Fruit fly (Drosophila melanogaster): ENCODE data around the gene RpL23A.

RpL23A gene

DNA sequence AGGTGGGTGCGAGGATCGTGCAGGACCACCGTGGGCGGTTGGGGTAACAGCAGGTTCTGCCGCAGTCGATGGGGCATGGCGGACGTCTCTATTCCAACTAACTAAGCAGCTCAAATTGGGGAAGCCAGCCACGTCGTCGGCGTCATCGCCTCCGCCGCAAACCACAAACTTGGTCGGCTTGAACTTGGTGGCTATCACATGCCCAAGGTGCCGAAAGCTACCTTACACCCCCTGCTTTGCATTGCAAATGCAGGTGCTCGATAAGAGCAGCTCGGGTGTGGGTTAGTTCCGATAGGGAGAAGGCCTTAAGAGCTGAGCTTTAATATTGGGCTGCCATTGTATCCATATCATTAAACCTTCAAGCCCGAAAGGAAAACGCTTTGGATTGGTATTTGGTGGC, 1.6 kb upstream of the RpL23A start, which contains the start of gene RabX5:
TSS of gene RabX5 (minus strand) at position 101 of the 400 bp plus-strand sequence.
- TF ChIP-seq noc (tag; optimal IDR thresholded peaks at IDR 0.05): no peak

DNA sequence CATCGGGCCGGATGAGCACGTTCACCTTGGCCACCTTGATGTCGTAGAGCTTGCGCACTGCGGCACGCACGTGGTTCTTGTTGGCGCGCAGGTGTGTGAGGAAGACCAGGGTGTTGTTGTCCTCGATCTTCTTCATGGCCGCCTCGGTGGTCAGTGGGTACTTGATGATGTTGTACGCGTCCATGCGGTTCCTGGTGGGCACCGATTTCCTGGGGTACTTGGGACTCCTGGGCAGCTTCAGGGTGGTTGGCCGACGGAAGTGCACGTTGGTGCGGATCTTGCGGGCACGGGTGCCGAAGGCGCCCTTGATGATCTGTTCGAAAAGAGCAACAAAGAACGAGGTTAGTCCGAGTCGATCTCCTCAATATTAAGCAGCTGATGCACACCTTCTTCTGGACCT, 1.0 kb downstream of the RpL23A start:
- TF ChIP-seq noc (tag; optimal IDR thresholded peaks at IDR 0.05): no peak

- no peak for TF ChIP-seq noc (tag; optimal IDR thresholded peaks at IDR 0.05)
Measured at dm6 chr3L:1665544-1665943, 2.9 kb downstream of the RpL23A start.

- no peak for TF ChIP-seq noc (tag; optimal IDR thresholded peaks at IDR 0.05)
Measured at dm6 chr3L:1664876-1665275, 3.6 kb downstream of the RpL23A start, which contains the start of the genes Srrm234 and CG7974. Srrm234 (minus strand) TSS chr3L:1665064. CG7974 (plus strand) TSS chr3L:1665138.

DNA sequence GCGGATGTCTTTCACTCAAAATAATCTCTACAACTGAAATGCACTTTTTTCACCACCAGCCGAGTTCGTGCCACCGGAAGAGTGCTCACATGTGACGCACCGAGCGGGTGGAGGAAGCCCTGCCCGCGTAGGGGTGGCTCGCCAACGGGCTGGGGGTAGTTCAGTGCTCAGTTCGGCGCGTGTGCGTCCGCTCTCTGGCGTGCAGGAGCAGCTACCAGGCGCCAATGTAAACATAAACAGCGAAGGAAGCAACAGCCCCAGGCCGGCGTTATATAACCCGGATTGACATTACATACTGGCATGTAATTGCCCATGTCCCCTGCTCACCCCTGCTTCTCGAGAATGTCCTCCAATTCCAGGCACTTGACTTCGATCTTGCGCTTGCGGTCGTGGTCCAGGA, 4.2 kb downstream of the RpL23A start:
- TF ChIP-seq noc (tag; optimal IDR thresholded peaks at IDR 0.05): no peak

dm6 chr3L:1663531-1663930, 4.9 kb downstream of the RpL23A start:
- no peak for TF ChIP-seq noc (tag; optimal IDR thresholded peaks at IDR 0.05)

DNA sequence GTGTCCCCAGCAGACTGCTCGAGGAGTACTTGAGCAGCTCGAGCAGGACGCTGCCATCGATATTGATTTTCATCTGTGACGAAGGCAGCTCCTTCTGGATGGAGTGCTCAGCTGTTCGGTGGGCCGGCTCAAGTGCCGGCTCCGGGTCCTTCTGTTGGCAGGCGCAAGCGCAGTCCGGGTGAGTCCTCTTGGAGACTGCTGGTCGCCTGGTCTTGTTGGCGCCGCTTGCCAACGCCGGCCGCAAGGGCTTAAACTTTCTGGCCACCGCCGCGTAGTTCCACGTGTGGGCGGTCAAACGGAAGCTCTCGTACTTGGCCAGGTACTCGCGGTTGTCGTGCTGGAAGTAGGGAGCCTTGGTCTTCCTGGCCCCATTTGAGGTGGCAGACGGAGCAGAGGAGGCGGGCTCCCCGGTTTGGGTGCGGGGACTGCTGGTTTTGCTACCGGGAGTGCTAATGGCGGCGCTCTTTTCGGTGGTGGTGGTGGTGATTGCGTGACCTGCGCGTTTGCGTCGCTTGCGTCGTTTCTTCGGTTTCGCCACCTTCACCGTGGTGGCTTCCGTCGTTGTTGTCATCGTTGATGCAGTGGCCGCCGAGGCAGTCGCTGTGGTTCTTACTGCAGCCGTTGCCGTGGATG, 6.6 kb downstream of the RpL23A start:
- TF ChIP-seq noc (tag; optimal IDR thresholded peaks at IDR 0.05): no peak

- TF ChIP-seq noc (tag; optimal IDR thresholded peaks at IDR 0.05): no peak
Measured at dm6 chr3L:1653752-1654151, 14.7 kb downstream of the RpL23A start.

DNA sequence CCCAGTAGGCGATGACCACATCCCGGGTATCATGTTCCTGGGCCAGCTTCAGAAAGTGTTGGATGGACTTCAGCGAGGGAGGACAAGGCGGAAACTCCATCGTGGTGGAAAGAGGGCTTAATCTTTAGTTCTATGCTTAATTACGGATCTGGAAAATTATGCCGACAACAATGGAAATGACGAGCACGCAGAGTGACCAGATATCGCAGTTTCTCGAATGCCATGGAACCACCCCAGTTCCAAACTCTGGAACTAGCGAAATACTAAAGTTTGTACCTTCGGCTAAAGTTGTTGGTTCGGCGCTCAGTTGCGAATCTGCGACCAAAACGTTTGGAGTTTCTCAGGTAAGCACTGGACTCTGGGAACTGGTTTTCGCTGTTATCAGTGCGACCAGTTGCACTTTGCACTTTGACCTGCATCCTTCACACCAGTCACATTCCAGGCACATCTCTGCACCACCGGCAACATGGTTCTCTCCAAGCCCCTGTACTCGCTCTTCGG, 15.7 kb downstream of the RpL23A start, which contains the start of the genes CG7970 and Vta1:
TSS of gene CG7970 (plus strand) at position 51 of the 501 bp plus-strand sequence.
TSS of gene Vta1 (minus strand) at position 201 of the 501 bp plus-strand sequence.
- TF ChIP-seq noc (tag; optimal IDR thresholded peaks at IDR 0.05): no peak

- TF ChIP-seq noc (tag; optimal IDR thresholded peaks at IDR 0.05): no peak
Measured at dm6 chr3L:1649363-1649762, 19.1 kb downstream of the RpL23A start.

DNA sequence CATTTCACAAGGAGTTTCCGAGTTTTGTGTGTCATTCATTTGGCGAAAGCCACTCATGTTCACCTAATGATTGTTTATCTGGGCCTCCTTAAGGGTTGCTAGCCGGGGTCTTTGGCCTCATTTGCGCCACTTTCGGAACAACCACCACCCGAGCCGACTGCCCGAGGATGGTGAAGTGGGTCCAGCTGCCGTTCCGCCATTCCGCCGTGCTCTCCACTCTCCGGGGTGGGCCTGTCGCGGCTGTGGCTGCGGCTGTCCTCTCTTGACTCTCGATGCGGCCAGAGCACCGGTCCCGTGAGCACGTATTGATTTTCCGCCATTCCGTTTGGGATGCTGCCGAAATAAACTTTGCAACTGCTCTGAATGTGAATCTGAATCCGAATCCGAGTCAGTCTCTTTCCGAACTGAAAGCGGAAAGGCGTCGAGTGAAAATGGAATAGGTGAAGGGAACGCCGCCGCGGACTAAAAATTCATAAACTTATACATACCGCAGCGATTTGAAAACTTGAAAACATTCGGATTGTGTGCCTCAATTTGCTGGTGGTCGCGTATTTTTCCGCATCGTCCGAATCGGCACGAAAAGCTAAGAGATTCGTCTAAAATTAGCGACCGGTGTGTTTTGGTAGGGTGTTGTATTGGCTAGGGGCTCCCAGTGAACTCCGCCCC, 19.6 kb downstream of the RpL23A start, which contains the start of gene CG13920:
TSS of gene CG13920 (plus strand) at position 255 of the 666 bp plus-strand sequence.
- no peak for TF ChIP-seq noc (tag; optimal IDR thresholded peaks at IDR 0.05)

DNA sequence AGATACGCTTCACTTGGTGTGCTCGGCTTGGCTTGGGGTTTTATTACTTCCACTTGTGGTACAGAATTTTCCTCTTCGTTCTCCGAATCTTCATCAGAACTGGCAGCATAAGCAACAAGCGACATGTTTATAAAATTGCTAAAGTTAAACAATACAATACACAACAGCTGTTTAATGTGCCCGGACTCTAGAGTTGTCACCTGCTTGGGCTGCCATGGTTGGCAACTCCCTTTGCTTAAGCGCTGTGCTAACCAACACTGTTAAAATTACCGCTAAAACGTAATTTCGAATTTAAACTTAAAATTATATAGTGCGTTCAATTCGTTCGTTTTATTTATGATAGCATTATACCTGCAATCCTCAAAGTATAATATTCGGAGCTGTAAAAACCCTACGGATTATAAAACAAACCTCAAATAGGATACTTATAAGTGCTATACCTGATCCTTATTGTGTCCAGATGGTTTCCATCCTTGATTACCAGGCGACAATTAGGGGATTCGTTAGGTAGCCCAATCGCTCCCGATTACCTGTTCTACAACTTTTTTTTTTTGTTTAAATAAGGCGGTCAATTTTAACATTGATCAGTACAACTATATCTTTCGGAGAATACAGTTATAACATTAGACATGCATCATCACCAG, 21.1 kb downstream of the RpL23A start, which contains the start of the genes CG17249 and Bro:
TSS of gene CG17249 (minus strand) at position 189 of the 644 bp plus-strand sequence.
TSS of gene Bro (plus strand) at position 594 of the 644 bp plus-strand sequence.
- no peak for TF ChIP-seq noc (tag; optimal IDR thresholded peaks at IDR 0.05)

- peak; percentile 90 for TF ChIP-seq noc (tag; optimal IDR thresholded peaks at IDR 0.05)
Measured at dm6 chr3L:1644920-1645567, 23.4 kb downstream of the RpL23A start, which contains the start of the genes alphaCOP and CG13919. alphaCOP (minus strand) TSS chr3L:1645199. CG13919 (plus strand) TSS chr3L:1645467.

- TF ChIP-seq noc (tag; optimal IDR thresholded peaks at IDR 0.05): no peak
Measured at dm6 chr3L:1639185-1639812, 29.2 kb downstream of the RpL23A start, which contains the start of the genes Mettl2 and Bgb. Mettl2 (minus strand) TSS chr3L:1639235. Bgb (plus strand) TSS chr3L:1639711.

- no peak for TF ChIP-seq noc (tag; optimal IDR thresholded peaks at IDR 0.05)
Measured at dm6 chr3L:1637652-1638051, 30.8 kb downstream of the RpL23A start, which contains the start of gene nSyb. nSyb (minus strand) TSS chr3L:1637752.

Measured in whole organism, larva.